Fruit fly (Drosophila melanogaster) whole organism, prepupa: ENCODE data around the gene lic.
A peak's percentile ranks its signal among the peaks of the same experiment; 100 is the strongest.

Source experiments
- CG10631 ChIP-seq: fragments of 200-800 bp; sonication (Bioruptor generic); optimal IDR thresholded peaks from 2 replicates; lab custom pipeline; 2016; ENCODE audit warnings: missing biosample characterization, missing genetic modification characterization
- CG10669 ChIP-seq: fragments of 200-800 bp; sonication (Bioruptor generic); optimal IDR thresholded peaks from 3 replicates; lab custom pipeline; 2018; ENCODE audit warnings: missing biosample characterization, mild to moderate bottlenecking, missing genetic modification characterization, moderate library complexity
- CG11762 ChIP-seq: fragments of 200-800 bp; sonication (Bioruptor generic); optimal IDR thresholded peaks from 3 replicates; lab custom pipeline; 2016; ENCODE audit warnings: missing biosample characterization, missing genetic modification characterization; ENCODE audit not compliant: insufficient read depth
- CG11902 ChIP-seq: fragments of 200-800 bp; sonication (Bioruptor generic); optimal IDR thresholded peaks from 3 replicates; lab custom pipeline; 2016; ENCODE audit warnings: missing biosample characterization, missing genetic modification characterization
- CG15336 ChIP-seq: fragments of 200-800 bp; sonication (Bioruptor generic); IDR thresholded peaks from 2 replicates; pipeline ENCODE4 v1.3.6; 2022; ENCODE audit warnings: missing biosample characterization, missing genetic modification characterization
- CG3032 ChIP-seq: fragments of 200-800 bp; optimal IDR thresholded peaks from 2 replicates; lab custom pipeline; 2019; ENCODE audit warnings: missing biosample characterization, mild to moderate bottlenecking, missing genetic modification characterization, moderate library complexity
- CG31627 ChIP-seq: fragments of 200-800 bp; sonication (Bioruptor generic); optimal IDR thresholded peaks from 3 replicates; lab custom pipeline; 2016; ENCODE audit warnings: missing biosample characterization, missing genetic modification characterization
- CG34406 ChIP-seq: fragments of 200-800 bp; sonication (Bioruptor generic); optimal IDR thresholded peaks from 3 replicates; lab custom pipeline; 2016; ENCODE audit warnings: missing biosample characterization, missing genetic modification characterization
- CG3919 ChIP-seq: fragments of 200-800 bp; sonication (Bioruptor generic); optimal IDR thresholded peaks from 3 replicates; lab custom pipeline; 2016; ENCODE audit warnings: missing biosample characterization, missing genetic modification characterization
- CG6163 ChIP-seq: fragments of 200-800 bp; sonication (Bioruptor generic); IDR thresholded peaks from 3 replicates; pipeline ENCODE4 v1.3.6; 2022; ENCODE audit warnings: missing biosample characterization, missing genetic modification characterization
- CG6276 ChIP-seq: fragments of 200-800 bp; sonication (Bioruptor generic); optimal IDR thresholded peaks from 2 replicates; lab custom pipeline; 2017; ENCODE audit warnings: missing biosample characterization, mild to moderate bottlenecking, missing genetic modification characterization
- CG6808 ChIP-seq: fragments of 200-800 bp; sonication (Bioruptor generic); optimal IDR thresholded peaks from 3 replicates; lab custom pipeline; 2017; ENCODE audit warnings: missing biosample characterization, missing genetic modification characterization, mild to moderate bottlenecking, moderate library complexity, missing genetic modification reagents
- CG7368 ChIP-seq: fragments of 200-800 bp; sonication (Bioruptor generic); optimal IDR thresholded peaks from 3 replicates; lab custom pipeline; 2016; ENCODE audit warnings: missing biosample characterization, missing genetic modification characterization
- CG8119 ChIP-seq: fragments of 200-800 bp; sonication (Bioruptor generic); IDR thresholded peaks from 3 replicates; pipeline ENCODE4 v1.3.6; 2022; ENCODE audit warnings: missing biosample characterization, missing genetic modification characterization
- CG8319 ChIP-seq: fragments of 200-800 bp; sonication (Bioruptor generic); optimal IDR thresholded peaks from 3 replicates; lab custom pipeline; 2016; ENCODE audit warnings: missing biosample characterization, missing genetic modification characterization
- CG8632 ChIP-seq: fragments of 200-800 bp; sonication (Bioruptor generic); optimal IDR thresholded peaks from 3 replicates; lab custom pipeline; 2016; ENCODE audit warnings: missing biosample characterization, missing genetic modification characterization
- CG9139 ChIP-seq: fragments of 200-800 bp; sonication (Bioruptor generic); optimal IDR thresholded peaks from 3 replicates; lab custom pipeline; 2017; ENCODE audit warnings: missing biosample characterization, mild to moderate bottlenecking, missing genetic modification characterization
- Eip78C ChIP-seq: fragments of 200-800 bp; sonication (Bioruptor generic); peaks from one replicate; lab custom pipeline; 2016; ENCODE audit warnings: missing biosample characterization, missing genetic modification characterization
- Ets21C ChIP-seq: fragments of 200-800 bp; sonication (Bioruptor generic); optimal IDR thresholded peaks from 3 replicates; lab custom pipeline; 2016; ENCODE audit warnings: missing biosample characterization, missing genetic modification characterization
- Ets96B ChIP-seq: fragments of 200-800 bp; optimal IDR thresholded peaks from 2 replicates; lab custom pipeline; 2019; ENCODE audit warnings: missing biosample characterization, mild to moderate bottlenecking, missing genetic modification characterization, moderate library complexity
- Gug ChIP-seq: fragments of 200-800 bp; sonication (Bioruptor generic); IDR thresholded peaks from 2 replicates; pipeline ENCODE4 v1.3.6; 2022; ENCODE audit warnings: missing biosample characterization, missing genetic modification characterization
- Hr38 ChIP-seq: sonication (Bioruptor generic); optimal IDR thresholded peaks from 2 replicates; lab custom pipeline; 2016; ENCODE audit warnings: missing biosample characterization, missing genetic modification characterization
- Hr39 ChIP-seq: fragments of 200-800 bp; sonication (Bioruptor generic); optimal IDR thresholded peaks from 2 replicates; lab custom pipeline; 2016; ENCODE audit warnings: missing biosample characterization, missing genetic modification characterization
- Hr4 ChIP-seq: fragments of 200-800 bp; sonication (Bioruptor generic); optimal IDR thresholded peaks from 3 replicates; lab custom pipeline; 2016; ENCODE audit warnings: missing biosample characterization, missing genetic modification characterization
- Lpt ChIP-seq: fragments of 200-800 bp; sonication (Bioruptor generic); optimal IDR thresholded peaks from 3 replicates; lab custom pipeline; 2016; ENCODE audit warnings: missing biosample characterization, missing genetic modification characterization
- Met ChIP-seq: fragments of 200-800 bp; sonication (Bioruptor generic); optimal IDR thresholded peaks from 3 replicates; lab custom pipeline; 2016; ENCODE audit warnings: missing biosample characterization, missing genetic modification characterization
- OdsH ChIP-seq: fragments of 200-800 bp; sonication (Bioruptor generic); optimal IDR thresholded peaks from 3 replicates; lab custom pipeline; 2016; ENCODE audit warnings: missing biosample characterization, missing genetic modification characterization
- Smox ChIP-seq: fragments of 200-800 bp; sonication (Bioruptor generic); optimal IDR thresholded peaks from 3 replicates; lab custom pipeline; 2016; ENCODE audit warnings: missing biosample characterization, missing genetic modification characterization
- Sox14 ChIP-seq: fragments of 200-800 bp; sonication (Bioruptor generic); optimal IDR thresholded peaks from 3 replicates; lab custom pipeline; 2016; ENCODE audit warnings: missing biosample characterization, missing genetic modification characterization
- Sox15 ChIP-seq: fragments of 200-800 bp; sonication (Bioruptor generic); optimal IDR thresholded peaks from 3 replicates; lab custom pipeline; 2016; ENCODE audit warnings: missing biosample characterization, missing genetic modification characterization
- cyc ChIP-seq: fragments of 200-800 bp; sonication (Bioruptor generic); optimal IDR thresholded peaks from 3 replicates; lab custom pipeline; 2016; ENCODE audit warnings: missing biosample characterization, missing genetic modification characterization
- dac ChIP-seq: fragments of 200-800 bp; sonication (Bioruptor generic); optimal IDR thresholded peaks from 2 replicates; lab custom pipeline; 2017; ENCODE audit warnings: missing biosample characterization, mild to moderate bottlenecking, missing genetic modification characterization
- dsx ChIP-seq: fragments of 200-800 bp; optimal IDR thresholded peaks from 3 replicates; lab custom pipeline; 2019; ENCODE audit warnings: missing biosample characterization, mild to moderate bottlenecking, missing genetic modification characterization, moderate library complexity; ENCODE audit not compliant: poor library complexity, severe bottlenecking
- esn ChIP-seq: fragments of 200-800 bp; sonication (Bioruptor generic); optimal IDR thresholded peaks from 2 replicates; lab custom pipeline; 2016; ENCODE audit warnings: missing biosample characterization, mild to moderate bottlenecking, missing genetic modification characterization, moderate library complexity
- fd59A ChIP-seq: fragments of 200-800 bp; sonication (Bioruptor generic); optimal IDR thresholded peaks from 2 replicates; lab custom pipeline; 2017; ENCODE audit warnings: missing biosample characterization, mild to moderate bottlenecking, missing genetic modification characterization, missing genetic modification reagents
- fd85E ChIP-seq: fragments of 200-800 bp; sonication (Bioruptor generic); optimal IDR thresholded peaks from 3 replicates; lab custom pipeline; 2016; ENCODE audit warnings: missing biosample characterization, missing genetic modification characterization
- fkh ChIP-seq: fragments of 200-800 bp; sonication (Bioruptor generic); optimal IDR thresholded peaks from 3 replicates; lab custom pipeline; 2017; ENCODE audit warnings: missing biosample characterization, mild to moderate bottlenecking, missing genetic modification characterization, moderate library complexity
- lz ChIP-seq: fragments of 200-800 bp; sonication (Bioruptor generic); optimal IDR thresholded peaks from 3 replicates; lab custom pipeline; 2016; ENCODE audit warnings: missing biosample characterization, missing genetic modification characterization
- net ChIP-seq: fragments of 200-800 bp; sonication (Bioruptor generic); optimal IDR thresholded peaks from 3 replicates; lab custom pipeline; 2016; ENCODE audit warnings: missing biosample characterization, missing genetic modification characterization
- pdm3 ChIP-seq: fragments of 200-800 bp; sonication (Bioruptor generic); optimal IDR thresholded peaks from 3 replicates; lab custom pipeline; 2016; ENCODE audit warnings: missing biosample characterization, missing genetic modification characterization
- salr ChIP-seq, 2 experiments: fragments of 200-800 bp; sonication (Bioruptor generic); optimal IDR thresholded peaks; 3 replicates each; lab custom pipeline; 2016 to 2018; ENCODE audit warnings: missing biosample characterization in 2 of 2, missing genetic modification characterization in 2 of 2, mild to moderate bottlenecking in 1 of 2
- spab ChIP-seq: fragments of 200-800 bp; sonication (Bioruptor generic); optimal IDR thresholded peaks from 2 replicates; lab custom pipeline; 2017; ENCODE audit warnings: missing biosample characterization, mild to moderate bottlenecking, missing genetic modification characterization, missing genetic modification reagents
- ss ChIP-seq, 2 experiments: fragments of 200-800 bp; sonication (Bioruptor generic); optimal IDR thresholded peaks; 2 replicates in 1 of 2; 3 replicates in 1 of 2; lab custom pipeline; 2017 to 2018; ENCODE audit warnings: mild to moderate bottlenecking in 2 of 2, missing biosample characterization in 2 of 2, missing genetic modification characterization in 2 of 2, moderate library complexity in 1 of 2
- topi ChIP-seq: fragments of 200-800 bp; sonication (Bioruptor generic); optimal IDR thresholded peaks from 3 replicates; lab custom pipeline; 2016; ENCODE audit warnings: missing biosample characterization, missing genetic modification characterization
- vri ChIP-seq: fragments of 200-800 bp; sonication (Bioruptor generic); optimal IDR thresholded peaks from 3 replicates; lab custom pipeline; 2016; ENCODE audit warnings: missing biosample characterization, mild to moderate bottlenecking, missing genetic modification characterization

The lic gene

DNA sequence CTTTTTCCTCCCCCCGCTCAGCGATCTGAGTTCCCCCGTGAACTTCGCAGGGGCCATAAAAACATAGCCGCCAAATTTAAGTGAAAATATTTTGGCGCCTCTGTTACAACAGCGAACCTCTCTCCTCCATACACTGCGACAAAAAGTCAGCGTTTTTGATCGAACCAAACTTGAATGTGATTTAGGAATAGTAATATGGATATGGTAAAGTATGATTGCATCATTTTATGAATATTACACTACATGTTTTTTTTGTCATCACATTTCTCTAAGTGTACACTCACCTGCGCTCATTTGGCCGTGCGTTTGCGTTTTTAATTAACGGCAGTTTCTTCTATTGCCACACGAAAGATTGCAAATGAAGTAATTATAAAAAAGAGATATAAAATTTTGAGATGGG lies 44.8 kb downstream of the lic start (continued):
- peak; percentile 86 for TF ChIP-seq Eip78C
- no peak; the same call in 1 of the 2 replicates for TF ChIP-seq Gug (GFP tag; lab: Robert Waterston, UW)
- TF ChIP-seq Hr39 (GFP tag; lab: Kevin White, UChicago), result peak; percentile 59
- peak in 1 of 2 experiments; percentile 25 for TF ChIP-seq salr (GFP tag; optimal IDR thresholded peaks at IDR 0.05; lab: Kevin White, UChicago)
- TF ChIP-seq CG8119 (GFP tag; lab: Robert Waterston, UW), result peak; percentile 73
- TF ChIP-seq Hr38 (GFP tag; lab: Kevin White, UChicago), result no peak
- no peak for TF ChIP-seq fkh (GFP tag; lab: Kevin White, UChicago)
- no peak for TF ChIP-seq CG6808 (GFP tag; lab: Kevin White, UChicago)
- peak; percentile 60 for TF ChIP-seq topi
- peak; percentile 53 for TF ChIP-seq lz (GFP tag; lab: Kevin White, UChicago)
- peak; percentile 55 for TF ChIP-seq CG31627 (GFP tag; lab: Kevin White, UChicago)
- peak; percentile 35 for TF ChIP-seq Sox14 (GFP tag; lab: Kevin White, UChicago)
- TF ChIP-seq CG7368 (GFP tag; lab: Kevin White, UChicago), result peak; percentile 61
- no peak for TF ChIP-seq CG9139
- TF ChIP-seq Ets96B (tag; lab: Kevin White, UChicago), result no peak
- no peak for TF ChIP-seq CG10631 (GFP tag; lab: Kevin White, UChicago)
- TF ChIP-seq cyc (GFP tag; lab: Kevin White, UChicago), result peak; percentile 53
- peak; percentile 43 for TF ChIP-seq CG8319 (GFP tag; lab: Kevin White, UChicago)
- TF ChIP-seq CG11902 (GFP tag; lab: Kevin White, UChicago), result no peak
- TF ChIP-seq Ets21C (GFP tag; lab: Kevin White, UChicago), result peak; percentile 29
- TF ChIP-seq net, result peak; percentile 65
- peak; percentile 56 for TF ChIP-seq Met
- peak; percentile 47 for TF ChIP-seq dac (GFP tag; lab: Kevin White, UChicago)
- TF ChIP-seq ss (GFP tag; optimal IDR thresholded peaks at IDR 0.05; lab: Kevin White, UChicago), result no peak
- TF ChIP-seq spab (GFP tag; lab: Kevin White, UChicago), result no peak
- TF ChIP-seq Smox (GFP tag; lab: Kevin White, UChicago), result peak; percentile 34
- TF ChIP-seq CG11762 (GFP tag; lab: Kevin White, UChicago), result peak; percentile 34
- TF ChIP-seq esn (GFP tag; lab: Kevin White, UChicago), result peak; percentile 56
- no peak for TF ChIP-seq fd59A (GFP tag; lab: Kevin White, UChicago)

DNA sequence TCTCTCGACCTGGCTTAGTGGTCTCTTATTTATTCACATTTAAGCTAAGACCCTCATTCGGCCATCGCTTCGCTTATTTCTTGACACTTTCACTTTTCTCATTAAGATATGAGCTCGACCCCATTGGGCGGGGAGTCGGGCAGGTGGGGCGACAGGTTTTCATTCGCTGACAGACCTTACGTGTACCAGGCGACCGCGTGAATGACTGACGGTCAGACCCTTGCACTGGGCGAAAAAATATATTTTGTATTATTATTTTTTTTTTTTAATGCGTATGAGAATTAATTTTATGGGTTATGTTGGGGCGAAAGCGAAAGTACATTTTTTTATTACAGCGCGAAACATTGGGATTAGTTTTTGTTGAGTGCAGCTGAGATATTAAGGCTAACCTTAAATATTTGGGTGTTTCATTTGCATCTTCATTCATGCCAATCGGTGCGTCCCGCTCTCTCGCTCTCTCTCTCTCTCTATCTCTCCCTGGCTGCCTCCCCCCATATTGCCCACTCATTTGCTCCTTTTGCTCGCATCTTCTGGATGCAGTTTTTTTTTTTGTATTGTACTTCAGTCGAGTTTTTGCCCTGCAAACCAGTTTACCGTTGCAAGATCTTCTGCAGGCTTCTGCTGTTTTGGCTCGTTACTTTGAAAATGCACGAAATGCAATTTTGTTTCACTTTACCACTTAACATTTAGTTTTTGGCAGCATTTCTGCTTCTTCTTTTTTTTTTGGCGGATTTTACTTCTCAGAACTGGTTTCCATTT lies 46.2 kb downstream of the lic start:
- peak; percentile 69 for TF ChIP-seq CG15336 (GFP tag; lab: Robert Waterston, UW)
- peak; percentile 45 for TF ChIP-seq dsx (GFP tag; lab: Kevin White, UChicago)
- no peak for TF ChIP-seq Lpt
- TF ChIP-seq Sox14 (GFP tag; lab: Kevin White, UChicago), result peak; percentile 31
- peak; percentile 27 for TF ChIP-seq CG3032
- TF ChIP-seq Hr4 (GFP tag; lab: Kevin White, UChicago), result peak; percentile 37
- TF ChIP-seq salr (GFP tag; optimal IDR thresholded peaks at IDR 0.05; lab: Kevin White, UChicago), result no peak
- peak; percentile 67 for TF ChIP-seq CG34406 (GFP tag; lab: Kevin White, UChicago)
- peak; percentile 6 for TF ChIP-seq pdm3 (GFP tag; lab: Kevin White, UChicago)
- peak; percentile 70 for TF ChIP-seq esn (GFP tag; lab: Kevin White, UChicago)
- TF ChIP-seq fd85E, result no peak
- TF ChIP-seq dac (GFP tag; lab: Kevin White, UChicago), result no peak
- TF ChIP-seq CG10669 (GFP tag; lab: Kevin White, UChicago), result peak; percentile 3
- peak; percentile 49 for TF ChIP-seq CG10631 (GFP tag; lab: Kevin White, UChicago)
- peak; percentile 46 for TF ChIP-seq CG9139
- peak; percentile 47 for TF ChIP-seq vri
- peak; percentile 44 for TF ChIP-seq CG7368 (GFP tag; lab: Kevin White, UChicago)
- TF ChIP-seq CG31627 (GFP tag; lab: Kevin White, UChicago), result peak; percentile 40
- TF ChIP-seq CG3919 (GFP tag; lab: Kevin White, UChicago), result peak; percentile 63
- TF ChIP-seq CG8119 (GFP tag; lab: Robert Waterston, UW), result peak; percentile 65; the same call in 2 of the 3 replicates
- TF ChIP-seq CG6276, result peak; percentile 24
- TF ChIP-seq spab (GFP tag; lab: Kevin White, UChicago), result peak; percentile 8
- TF ChIP-seq CG8632 (GFP tag; lab: Kevin White, UChicago), result peak; percentile 75
- TF ChIP-seq CG6808 (GFP tag; lab: Kevin White, UChicago), result peak; percentile 64
- peak; percentile 10 for TF ChIP-seq Ets21C (GFP tag; lab: Kevin White, UChicago)
- 0 out of 2 replicates have a peak, but pooled peaks have one; percentile 16 for TF ChIP-seq Gug (GFP tag; lab: Robert Waterston, UW)
- TF ChIP-seq Sox15 (GFP tag; lab: Kevin White, UChicago), result peak; percentile 33
- TF ChIP-seq topi, result peak; percentile 81
- TF ChIP-seq OdsH (GFP tag; lab: Kevin White, UChicago), result peak; percentile 61
- TF ChIP-seq fd59A (GFP tag; lab: Kevin White, UChicago), result peak; percentile 16
- TF ChIP-seq CG6163 (GFP tag; lab: Robert Waterston, UW), result peak; percentile 86
- TF ChIP-seq cyc (GFP tag; lab: Kevin White, UChicago), result peak; percentile 49
- TF ChIP-seq CG11902 (GFP tag; lab: Kevin White, UChicago), result peak; percentile 58
- peak; percentile 86 for TF ChIP-seq lz (GFP tag; lab: Kevin White, UChicago)
